In genomic region chr3L:749199-749538, dm6 we compare ENCODE assay signal across 1 fruit fly cellular context.
A peak's percentile ranks its signal among the peaks of the same experiment; 100 is the strongest.
TF ChIP-seq lines count a peak whose summit lies in the region.

Gene emc (plus strand): TSS chr3L:749400.

TF ChIP-seq in whole organism, embryonic, 481 proteins besides CTCF, POLR2A, EP300 and RAD21 (continued from another document and continues in another):
- peak; percentile 39; the same call in 1 of the 2 replicates for TF ChIP-seq CG31441 (GFP tag; IDR thresholded peaks at IDR 0.05; lab: Robert Waterston, UW)
- no peak for TF ChIP-seq CG15011 (GFP tag; optimal IDR thresholded peaks at IDR 0.05; lab: Kevin White, UChicago)
- TF ChIP-seq Dbx (GFP tag; IDR thresholded peaks at IDR 0.05; lab: Robert Waterston, UW): peak; percentile 76; the same call in 2 of the 3 replicates
- TF ChIP-seq chinmo (GFP tag; IDR thresholded peaks at IDR 0.05; lab: Robert Waterston, UW; ENCODE audit: partially characterized antibody): peak; percentile 98
- TF ChIP-seq CG3065 (GFP tag; optimal IDR thresholded peaks at IDR 0.05; lab: Kevin White, UChicago): no peak
- peak; percentile 58; the same call in 2 of the 3 replicates for TF ChIP-seq HLH4C (GFP tag; IDR thresholded peaks at IDR 0.05; lab: Robert Waterston, UW; ENCODE audit: partially characterized antibody)
- no peak for TF ChIP-seq CG11085 (GFP tag; IDR thresholded peaks at IDR 0.05; lab: Robert Waterston, UW)
- TF ChIP-seq CG5245 (GFP tag; optimal IDR thresholded peaks at IDR 0.05; lab: Kevin White, UChicago): no peak
- TF ChIP-seq btn (GFP tag; optimal IDR thresholded peaks at IDR 0.05; lab: Kevin White, UChicago): peak; percentile 27
- TF ChIP-seq aop (GFP tag; IDR thresholded peaks at IDR 0.05; lab: Robert Waterston, UW): 0 out of 2 replicates have a peak, but pooled peaks have one; percentile 14
- no peak for TF ChIP-seq trem (tag; optimal IDR thresholded peaks at IDR 0.05; lab: Kevin White, UChicago)
- peak; percentile 53; the same call in 1 of the 2 replicates for TF ChIP-seq CG5953 (GFP tag; IDR thresholded peaks at IDR 0.05; lab: Robert Waterston, UW)
- TF ChIP-seq Gug (GFP tag; IDR thresholded peaks at IDR 0.05; lab: Robert Waterston, UW): peak; percentile 17; the same call in 1 of the 4 replicates
- TF ChIP-seq Scr (GFP tag; IDR thresholded peaks at IDR 0.05; lab: Robert Waterston, UW; ENCODE audit: partially characterized antibody): peak; percentile 52; the same call in 1 of the 2 replicates
- no peak for TF ChIP-seq CG7928 (GFP tag; optimal IDR thresholded peaks at IDR 0.05; lab: Kevin White, UChicago)
- TF ChIP-seq CG8765 (GFP tag; IDR thresholded peaks at IDR 0.05; lab: Robert Waterston, UW): no peak
- peak; percentile 37; the same call in 1 of the 2 replicates for TF ChIP-seq crol (GFP tag; IDR thresholded peaks at IDR 0.05; lab: Robert Waterston, UW)
- TF ChIP-seq vnd (GFP tag; IDR thresholded peaks at IDR 0.05; lab: Robert Waterston, UW; ENCODE audit: partially characterized antibody): no peak
- TF ChIP-seq stwl (tag; optimal IDR thresholded peaks at IDR 0.05; lab: Kevin White, UChicago): peak; percentile 21
- no peak for TF ChIP-seq H2.0 (GFP tag; IDR thresholded peaks at IDR 0.05; lab: Robert Waterston, UW)
- TF ChIP-seq CG17186 (GFP tag; optimal IDR thresholded peaks at IDR 0.05; lab: Kevin White, UChicago): no peak
- TF ChIP-seq Mrtf (GFP tag; IDR thresholded peaks at IDR 0.05; lab: Robert Waterston, UW): no peak
- peak; percentile 16 for TF ChIP-seq Bdp1 (GFP tag; optimal IDR thresholded peaks at IDR 0.05; lab: Kevin White, UChicago)
- TF ChIP-seq sqz (GFP tag; optimal IDR thresholded peaks at IDR 0.05; lab: Kevin White, UChicago): peak; percentile 89
- TF ChIP-seq CG9609 (GFP tag; optimal IDR thresholded peaks at IDR 0.05; lab: Kevin White, UChicago): peak; percentile 18
- peak; percentile 36 for TF ChIP-seq CG11723 (GFP tag; optimal IDR thresholded peaks at IDR 0.05; lab: Kevin White, UChicago)
- TF ChIP-seq Dll (GFP tag; IDR thresholded peaks at IDR 0.05; lab: Robert Waterston, UW; ENCODE audit: partially characterized antibody): 0 out of 4 replicates have a peak, but pooled peaks have one; percentile 42
- no peak for TF ChIP-seq HLH3B (GFP tag; IDR thresholded peaks at IDR 0.05; lab: Robert Waterston, UW)
- no peak; the same call in 2 of the 3 replicates for TF ChIP-seq knrl (GFP tag; IDR thresholded peaks at IDR 0.05; lab: Robert Waterston, UW; ENCODE audit: partially characterized antibody)
- peak; percentile 23 for TF ChIP-seq CG8290 (GFP tag; optimal IDR thresholded peaks at IDR 0.05; lab: Kevin White, UChicago)
- peak in 1 of 2 experiments; percentile 85 for TF ChIP-seq CG8290 (tag; optimal IDR thresholded peaks at IDR 0.05; lab: Kevin White, UChicago)
- 0 out of 2 replicates have a peak, but pooled peaks have one; percentile 23 for TF ChIP-seq CG31224 (GFP tag; IDR thresholded peaks at IDR 0.05; lab: Robert Waterston, UW)
- peak; percentile 38 for TF ChIP-seq Dek (tag; optimal IDR thresholded peaks at IDR 0.05; lab: Kevin White, UChicago)
- peak; percentile 1 for TF ChIP-seq zfh2 (GFP tag; optimal IDR thresholded peaks at IDR 0.05; lab: Kevin White, UChicago)
- TF ChIP-seq seq (GFP tag; IDR thresholded peaks at IDR 0.05; lab: Robert Waterston, UW): peak; percentile 51; the same call in 1 of the 2 replicates
- no peak for TF ChIP-seq CG1832 (GFP tag; optimal IDR thresholded peaks at IDR 0.05; lab: Kevin White, UChicago)
- TF ChIP-seq gfzf (GFP tag; optimal IDR thresholded peaks at IDR 0.05; lab: Kevin White, UChicago): no peak
- peak; percentile 95 for TF ChIP-seq Nf-YC (tag; optimal IDR thresholded peaks at IDR 0.05; lab: Kevin White, UChicago)
- TF ChIP-seq CG12104 (GFP tag; optimal IDR thresholded peaks at IDR 0.05; lab: Kevin White, UChicago): no peak
- peak; percentile 63 for TF ChIP-seq Atf6 (GFP tag; IDR thresholded peaks at IDR 0.05; lab: Robert Waterston, UW)
- TF ChIP-seq CG9817 (tag; optimal IDR thresholded peaks at IDR 0.05; lab: Kevin White, UChicago): no peak
- peak; percentile 50 for TF ChIP-seq cwo (GFP tag; optimal IDR thresholded peaks at IDR 0.05; lab: Kevin White, UChicago)
- peak; percentile 54 for TF ChIP-seq CG2202 (tag; optimal IDR thresholded peaks at IDR 0.05; lab: Kevin White, UChicago)
- TF ChIP-seq nau (GFP tag; optimal IDR thresholded peaks at IDR 0.05; lab: Kevin White, UChicago): peak; percentile 23
- TF ChIP-seq mam (GFP tag; optimal IDR thresholded peaks at IDR 0.05; lab: Kevin White, UChicago): no peak
- TF ChIP-seq CG4730 (GFP tag; IDR thresholded peaks at IDR 0.05; lab: Robert Waterston, UW): peak; percentile 24; the same call in 1 of the 2 replicates
- TF ChIP-seq eve (GFP tag; optimal IDR thresholded peaks at IDR 0.05; lab: Kevin White, UChicago): no peak
- no peak for TF ChIP-seq CG1233 (GFP tag; optimal IDR thresholded peaks at IDR 0.05; lab: Kevin White, UChicago)
- TF ChIP-seq MTF-1 (GFP tag; optimal IDR thresholded peaks at IDR 0.05; lab: Kevin White, UChicago; ENCODE audit: borderline replicate concordance): peak; percentile 89
- TF ChIP-seq Gsc (GFP tag; IDR thresholded peaks at IDR 0.05; lab: Robert Waterston, UW): no peak
- TF ChIP-seq CG13424 (tag; optimal IDR thresholded peaks at IDR 0.05; lab: Kevin White, UChicago): peak; percentile 3
- TF ChIP-seq D (optimal IDR thresholded peaks at IDR 0.05; lab: Kevin White, UChicago): no peak
- TF ChIP-seq D (GFP tag; optimal IDR thresholded peaks at IDR 0.05; lab: Kevin White, UChicago): peak; percentile 22
- no peak for TF ChIP-seq CG18476 (GFP tag; optimal IDR thresholded peaks at IDR 0.05; lab: Kevin White, UChicago)
- peak; percentile 46; the same call in 1 of the 3 replicates for TF ChIP-seq CG7963 (GFP tag; IDR thresholded peaks at IDR 0.05; lab: Robert Waterston, UW; ENCODE audit: partially characterized antibody)
- TF ChIP-seq CG1529 (GFP tag; optimal IDR thresholded peaks at IDR 0.05; lab: Kevin White, UChicago): no peak
- peak; percentile 14 for TF ChIP-seq Myb (GFP tag; optimal IDR thresholded peaks at IDR 0.05; lab: Kevin White, UChicago)
- no peak for TF ChIP-seq Hr39 (optimal IDR thresholded peaks at IDR 0.05; lab: Kevin White, UChicago)
- TF ChIP-seq Ptx1 (GFP tag; IDR thresholded peaks at IDR 0.05; lab: Robert Waterston, UW): no peak
- TF ChIP-seq crp (GFP tag; optimal IDR thresholded peaks at IDR 0.05; lab: Kevin White, UChicago): no peak
- no peak for TF ChIP-seq YL-1 (GFP tag; optimal IDR thresholded peaks at IDR 0.05; lab: Kevin White, UChicago)
- no peak for TF ChIP-seq Stat92E (GFP tag; optimal IDR thresholded peaks at IDR 0.05; lab: Kevin White, UChicago)
- TF ChIP-seq CG11695 (GFP tag; IDR thresholded peaks at IDR 0.05; lab: Robert Waterston, UW): peak; percentile 31; the same call in 1 of the 3 replicates
- TF ChIP-seq CG6654 (GFP tag; optimal IDR thresholded peaks at IDR 0.05; lab: Kevin White, UChicago): no peak
- peak; percentile 60; the same call in 1 of the 2 replicates for TF ChIP-seq Rfx (GFP tag; IDR thresholded peaks at IDR 0.05; lab: Robert Waterston, UW)
- TF ChIP-seq danr (GFP tag; IDR thresholded peaks at IDR 0.05; lab: Robert Waterston, UW): no peak
- no peak for TF ChIP-seq D19B (GFP tag; optimal IDR thresholded peaks at IDR 0.05; lab: Kevin White, UChicago)
- TF ChIP-seq ase (GFP tag; IDR thresholded peaks at IDR 0.05; lab: Robert Waterston, UW): peak; percentile 33; the same call in 2 of the 3 replicates
- no peak for TF ChIP-seq wor (GFP tag; IDR thresholded peaks at IDR 0.05; lab: Robert Waterston, UW)
- TF ChIP-seq Poxn (GFP tag; IDR thresholded peaks at IDR 0.05; lab: Robert Waterston, UW): no peak
- no peak for TF ChIP-seq CG1792 (GFP tag; optimal IDR thresholded peaks at IDR 0.05; lab: Kevin White, UChicago)
- no peak for TF ChIP-seq CG7786 (GFP tag; optimal IDR thresholded peaks at IDR 0.05; lab: Kevin White, UChicago)
- no peak for TF ChIP-seq croc (GFP tag; conservative IDR thresholded peaks at IDR 0.05; lab: Robert Waterston, UW)
- peak; percentile 51; the same call in 1 of the 2 replicates for TF ChIP-seq Adf1 (GFP tag; IDR thresholded peaks at IDR 0.05; lab: Robert Waterston, UW)
- 0 out of 2 replicates have a peak, but pooled peaks have one; percentile 11 for TF ChIP-seq MBD-R2 (GFP tag; IDR thresholded peaks at IDR 0.05; lab: Robert Waterston, UW)
- TF ChIP-seq bab2 (GFP tag; optimal IDR thresholded peaks at IDR 0.05; lab: Kevin White, UChicago): peak; percentile 7
- no peak for TF ChIP-seq Spps (tag; optimal IDR thresholded peaks at IDR 0.05; lab: Kevin White, UChicago)
- peak; percentile 73 for TF ChIP-seq caup (GFP tag; optimal IDR thresholded peaks at IDR 0.05; lab: Kevin White, UChicago; ENCODE audit: severe bottlenecking)
- TF ChIP-seq CG11247 (GFP tag; IDR thresholded peaks at IDR 0.05; lab: Robert Waterston, UW): no peak
- TF ChIP-seq CG15601 (tag; optimal IDR thresholded peaks at IDR 0.05; lab: Kevin White, UChicago): peak; percentile 43
- peak; percentile 70 for TF ChIP-seq lilli (GFP tag; optimal IDR thresholded peaks at IDR 0.05; lab: Kevin White, UChicago)
- peak; percentile 82 for TF ChIP-seq her (GFP tag; optimal IDR thresholded peaks at IDR 0.05; lab: Kevin White, UChicago)
- peak; percentile 44 for TF ChIP-seq CG3163 (GFP tag; optimal IDR thresholded peaks at IDR 0.05; lab: Kevin White, UChicago)
- peak; percentile 72 for TF ChIP-seq gcm (GFP tag; optimal IDR thresholded peaks at IDR 0.05; lab: Kevin White, UChicago)
- no peak for TF ChIP-seq CG11093 (GFP tag; IDR thresholded peaks at IDR 0.05; lab: Robert Waterston, UW)
- TF ChIP-seq CG10979 (tag; optimal IDR thresholded peaks at IDR 0.05; lab: Kevin White, UChicago): no peak
- TF ChIP-seq Ets97D (GFP tag; optimal IDR thresholded peaks at IDR 0.05; lab: Kevin White, UChicago): no peak
- no peak; the same call in 2 of the 3 replicates for TF ChIP-seq B-H1 (GFP tag; IDR thresholded peaks at IDR 0.05; lab: Robert Waterston, UW)
- no peak for TF ChIP-seq CG30403 (GFP tag; optimal IDR thresholded peaks at IDR 0.05; lab: Kevin White, UChicago)
- TF ChIP-seq sug (tag; optimal IDR thresholded peaks at IDR 0.05; lab: Kevin White, UChicago): peak; percentile 53
- no peak for TF ChIP-seq dimm (GFP tag; IDR thresholded peaks at IDR 0.05; lab: Robert Waterston, UW)
- TF ChIP-seq Jarid2 (GFP tag; optimal IDR thresholded peaks at IDR 0.05; lab: Kevin White, UChicago): peak; percentile 99
- TF ChIP-seq jing (GFP tag; optimal IDR thresholded peaks at IDR 0.05; lab: Kevin White, UChicago): peak; percentile 70
- no peak for TF ChIP-seq CG12942 (GFP tag; optimal IDR thresholded peaks at IDR 0.05; lab: Kevin White, UChicago)
- TF ChIP-seq CG3281 (GFP tag; optimal IDR thresholded peaks at IDR 0.05; lab: Kevin White, UChicago): peak; percentile 58
- TF ChIP-seq CG12391 (tag; optimal IDR thresholded peaks at IDR 0.05; lab: Kevin White, UChicago): peak; percentile 42
- no peak for TF ChIP-seq corto (GFP tag; optimal IDR thresholded peaks at IDR 0.05; lab: Kevin White, UChicago)
- peak; percentile 36 for TF ChIP-seq pros (GFP tag; optimal IDR thresholded peaks at IDR 0.05; lab: Kevin White, UChicago)
- no peak for TF ChIP-seq esg (GFP tag; conservative IDR thresholded peaks at IDR 0.05; lab: Robert Waterston, UW)
- no peak for TF ChIP-seq CG8944 (GFP tag; optimal IDR thresholded peaks at IDR 0.05; lab: Kevin White, UChicago)
- TF ChIP-seq br (optimal IDR thresholded peaks at IDR 0.05; lab: Kevin White, UChicago): no peak
- TF ChIP-seq CG11456 (GFP tag; IDR thresholded peaks at IDR 0.05; lab: Robert Waterston, UW): peak; percentile 67; the same call in 2 of the 3 replicates
- peak; percentile 28 for TF ChIP-seq CG15479 (GFP tag; optimal IDR thresholded peaks at IDR 0.05; lab: Kevin White, UChicago)
- TF ChIP-seq sr (GFP tag; IDR thresholded peaks at IDR 0.05; lab: Robert Waterston, UW): peak; percentile 61; the same call in 2 of the 3 replicates
- TF ChIP-seq C15 (GFP tag; IDR thresholded peaks at IDR 0.05; lab: Robert Waterston, UW): no peak
- TF ChIP-seq mld (GFP tag; IDR thresholded peaks at IDR 0.05; lab: Robert Waterston, UW; ENCODE audit: partially characterized antibody): 0 out of 3 replicates have a peak, but pooled peaks have one; percentile 67
- no peak for TF ChIP-seq Hmx (GFP tag; optimal IDR thresholded peaks at IDR 0.05; lab: Kevin White, UChicago)
- peak; percentile 45 for TF ChIP-seq cad (GFP tag; optimal IDR thresholded peaks at IDR 0.05; lab: Kevin White, UChicago)
- no peak for TF ChIP-seq CG10565 (GFP tag; optimal IDR thresholded peaks at IDR 0.05; lab: Kevin White, UChicago)
- TF ChIP-seq CG31388 (GFP tag; optimal IDR thresholded peaks at IDR 0.05; lab: Kevin White, UChicago): no peak
- TF ChIP-seq CG5180 (GFP tag; optimal IDR thresholded peaks at IDR 0.05; lab: Kevin White, UChicago): peak; percentile 75
- TF ChIP-seq ham (GFP tag; IDR thresholded peaks at IDR 0.05; lab: Robert Waterston, UW): no peak
- TF ChIP-seq CG17802 (tag; optimal IDR thresholded peaks at IDR 0.05; lab: Kevin White, UChicago): no peak
- TF ChIP-seq repo (GFP tag; optimal IDR thresholded peaks at IDR 0.05; lab: Kevin White, UChicago): no peak
- TF ChIP-seq CG10321 (GFP tag; IDR thresholded peaks at IDR 0.05; lab: Robert Waterston, UW): 0 out of 2 replicates have a peak, but pooled peaks have one; percentile 32
- peak; percentile 47 for TF ChIP-seq PHDP (tag; optimal IDR thresholded peaks at IDR 0.05; lab: Kevin White, UChicago)
- TF ChIP-seq CG3995 (GFP tag; optimal IDR thresholded peaks at IDR 0.05; lab: Kevin White, UChicago): peak; percentile 28
- TF ChIP-seq pita (GFP tag; optimal IDR thresholded peaks at IDR 0.05; lab: Kevin White, UChicago): no peak
- TF ChIP-seq CG6175 (GFP tag; IDR thresholded peaks at IDR 0.05; lab: Robert Waterston, UW): no peak
- TF ChIP-seq CG16813 (GFP tag; IDR thresholded peaks at IDR 0.05; lab: Robert Waterston, UW; ENCODE audit: partially characterized antibody): no peak; the same call in 2 of the 3 replicates
- TF ChIP-seq CG8281 (tag; optimal IDR thresholded peaks at IDR 0.05; lab: Kevin White, UChicago): no peak
- TF ChIP-seq dysf (GFP tag; IDR thresholded peaks at IDR 0.05; lab: Robert Waterston, UW): peak; percentile 26; the same call in 1 of the 3 replicates
- no peak for TF ChIP-seq Dref (GFP tag; IDR thresholded peaks at IDR 0.05; lab: Robert Waterston, UW)
- no peak for TF ChIP-seq Oaz (GFP tag; IDR thresholded peaks at IDR 0.05; lab: Robert Waterston, UW)
- TF ChIP-seq CG15696 (tag; optimal IDR thresholded peaks at IDR 0.05; lab: Kevin White, UChicago): no peak
- no peak for TF ChIP-seq pum (GFP tag; optimal IDR thresholded peaks at IDR 0.05; lab: Kevin White, UChicago)
- TF ChIP-seq CHES-1-like (GFP tag; optimal IDR thresholded peaks at IDR 0.05; lab: Kevin White, UChicago): no peak
- TF ChIP-seq fru (optimal IDR thresholded peaks at IDR 0.05; lab: Kevin White, UChicago): no peak
- TF ChIP-seq fd3F (GFP tag; optimal IDR thresholded peaks at IDR 0.05; lab: Kevin White, UChicago): no peak
